Fruit fly (Drosophila melanogaster) whole organism, embryonic: ENCODE measurements around the gene CG32299.

Experiments used
- CG1647 ChIP-seq: fragments of 200-800 bp; sonication (Bioruptor generic); optimal IDR thresholded peaks from 3 replicates; lab custom pipeline; 2016; ENCODE audit warnings: missing biosample characterization, missing genetic modification characterization
- CG16815 ChIP-seq: fragments of 200-800 bp; sonication (Bioruptor generic); optimal IDR thresholded peaks from 3 replicates; lab custom pipeline; 2017; ENCODE audit warnings: missing biosample characterization, mild to moderate bottlenecking, missing genetic modification characterization
- CG42726 ChIP-seq: fragments of 200-800 bp; sonication (Bioruptor generic); IDR thresholded peaks from 2 replicates; pipeline ENCODE4 v1.3.6; 2022; ENCODE audit warnings: missing biosample characterization, missing genetic modification characterization; ENCODE audit not compliant: partially characterized antibody
- CG9437 ChIP-seq: fragments of 200-800 bp; sonication (Bioruptor generic); optimal IDR thresholded peaks from 2 replicates; lab custom pipeline; 2018; ENCODE audit warnings: missing biosample characterization, mild to moderate bottlenecking, missing genetic modification characterization
- PHDP ChIP-seq: fragments of 200-800 bp; sonication (Bioruptor generic); optimal IDR thresholded peaks from 3 replicates; lab custom pipeline; 2018; ENCODE audit warnings: missing biosample characterization, mild to moderate bottlenecking, missing genetic modification characterization, moderate library complexity
- ab ChIP-seq: fragments of 200-800 bp; sonication (Bioruptor generic); optimal IDR thresholded peaks from 2 replicates; lab custom pipeline; 2016; ENCODE audit warnings: missing biosample characterization, missing genetic modification characterization
- dmrt11E ChIP-seq: fragments of 200-800 bp; sonication (Bioruptor generic); optimal IDR thresholded peaks from 3 replicates; lab custom pipeline; 2018; ENCODE audit warnings: missing biosample characterization, mild to moderate bottlenecking, missing genetic modification characterization, moderate library complexity
- seq ChIP-seq: fragments of 200-800 bp; sonication (Bioruptor generic); IDR thresholded peaks from 2 replicates; pipeline ENCODE4 v1.3.6; 2022; ENCODE audit warnings: missing biosample characterization, missing genetic modification characterization
- wek ChIP-seq: fragments of 200-800 bp; sonication (Bioruptor generic); optimal IDR thresholded peaks from 3 replicates; lab custom pipeline; 2018; ENCODE audit warnings: missing biosample characterization, mild to moderate bottlenecking, missing genetic modification characterization, moderate library complexity

DNA sequence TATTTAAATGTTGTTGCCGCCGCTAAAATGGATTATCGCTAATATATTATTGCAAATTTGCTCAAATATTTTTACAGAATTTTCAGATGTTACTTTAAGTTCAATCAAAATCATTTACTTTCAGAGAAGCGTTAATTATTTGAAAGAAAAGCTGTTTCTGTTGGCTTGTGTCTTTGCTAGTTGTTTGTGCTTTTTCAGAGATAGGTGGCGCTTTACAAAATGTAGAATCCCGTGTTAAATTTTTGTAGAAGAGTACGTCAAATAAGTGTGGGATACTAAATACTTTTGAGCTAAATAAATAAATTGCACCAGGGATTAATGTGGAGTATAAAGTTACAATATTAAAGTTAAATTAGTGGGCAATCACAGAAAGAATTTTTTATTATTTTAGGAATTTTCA is 18.5 kb upstream of the CG32299 start:
- TF ChIP-seq PHDP (tag; lab: Kevin White, UChicago) (no peak), CG1647 (GFP tag; lab: Kevin White, UChicago) (no peak), CG42726 (GFP tag; lab: Robert Waterston, UW) (0 out of 2 replicates have a peak, but pooled peaks have one; percentile 27), seq (no peak), ab (GFP tag; lab: Kevin White, UChicago) (no peak), CG9437 (GFP tag; lab: Kevin White, UChicago) (no peak), dmrt11E (tag; lab: Kevin White, UChicago) (no peak), CG16815 (GFP tag; lab: Kevin White, UChicago) (no peak), wek (no peak)
